Fruit fly (Drosophila melanogaster): ENCODE data around the gene CG31269.

Gene CG31269

dm6 chr3R:17142304-17142703 lies 15.4 kb downstream of the CG31269 start, which contains the start of gene TwdlW:
Gene TwdlW (minus strand): TSS chr3R:17142404.
- no peak for TF ChIP-seq CG8478 (optimal IDR thresholded peaks at IDR 0.05)
- TF ChIP-seq CTCF (optimal IDR thresholded peaks at IDR 0.05), result no peak

- TF ChIP-seq CG8478 (optimal IDR thresholded peaks at IDR 0.05) (no peak), CTCF (optimal IDR thresholded peaks at IDR 0.05) (no peak)
These were observed 20.8 kb downstream of the CG31269 start for dm6 chr3R:17147647-17148244.

dm6 chr3R:17149080-17149746 lies 22.3 kb downstream of the CG31269 start, which contains the start of the genes m-cup and Det:
Gene m-cup (minus strand): TSS chr3R:17149412.
Gene Det (plus strand): TSS chr3R:17149667.
- TF ChIP-seq CTCF (optimal IDR thresholded peaks at IDR 0.05) (no peak), CG8478 (optimal IDR thresholded peaks at IDR 0.05) (no peak)

- no peak for TF ChIP-seq CG8478 (optimal IDR thresholded peaks at IDR 0.05)
- no peak for TF ChIP-seq CTCF (optimal IDR thresholded peaks at IDR 0.05)
These were observed 23.4 kb downstream of the CG31269 start, which contains the start of gene Smug for dm6 chr3R:17150287-17150686. Gene Smug (plus strand): TSS chr3R:17150587.

dm6 chr3R:17151376-17152026 lies 24.6 kb downstream of the CG31269 start, which contains the start of gene CG5292:
Gene CG5292 (plus strand): TSS chr3R:17151861.
- TF ChIP-seq CG8478 (optimal IDR thresholded peaks at IDR 0.05) (no peak), CTCF (optimal IDR thresholded peaks at IDR 0.05) (peak in 1 of 2 experiments; percentile 24)

Measured in S2 (cell line).